Worm (Caenorhabditis elegans) whole organism, L4/young adult: ENCODE measurements around the gene plk-3.

Experiments used
- dao-5 ChIP-seq: sonication (generic microtip); optimal IDR thresholded peaks from 2 replicates; lab custom pipeline; 2016; ENCODE audit warnings: missing genotype, missing genetic modification characterization, moderate library complexity, missing compliant biosample characterization
- him-1 ChIP-seq: sonication (generic microtip); optimal IDR thresholded peaks from 2 replicates; lab custom pipeline; 2016; ENCODE audit warnings: missing genotype, missing genetic modification reagents, missing genetic modification characterization, missing compliant biosample characterization

- no peak for TF ChIP-seq dao-5
- no peak for TF ChIP-seq him-1 (tag; lab: Kevin White, UChicago)
Observed at ce11 chrIV:7499302-7499701, 26.3 kb upstream of the plk-3 start.
